Fruit fly (Drosophila melanogaster): ENCODE measurements around the gene thoc6.

thoc6 gene

DNA sequence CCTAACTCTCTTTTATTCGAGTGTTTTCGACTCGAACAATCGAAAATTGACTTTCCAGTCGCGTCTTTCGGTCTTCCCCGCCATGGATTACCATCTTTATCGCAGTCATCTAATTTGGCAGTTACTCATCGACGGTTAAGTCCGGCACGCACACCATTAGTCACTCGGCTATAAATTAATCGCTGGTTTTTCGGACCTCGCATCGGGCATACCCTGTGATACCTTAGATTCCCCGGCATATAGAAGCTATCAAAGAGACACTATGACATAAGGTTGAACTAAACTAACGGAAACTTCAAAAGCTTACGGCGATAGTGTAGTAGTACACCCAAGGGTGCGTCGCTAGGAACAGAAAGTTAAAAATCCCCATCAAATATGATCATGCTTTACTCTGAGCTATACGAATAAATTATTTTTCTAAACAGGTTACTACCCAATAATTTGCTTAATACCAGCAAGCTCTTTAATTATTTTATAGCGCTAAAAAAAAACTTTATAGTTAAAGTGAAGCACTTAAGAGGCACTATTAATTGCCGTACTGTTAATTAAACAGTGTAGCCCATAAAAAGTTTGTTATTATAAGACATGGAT, 14.5 kb downstream of the thoc6 start:
- no peak for TF ChIP-seq h (optimal IDR thresholded peaks at IDR 0.05)
- no peak for TF ChIP-seq Myc (optimal IDR thresholded peaks at IDR 0.05)
- TF ChIP-seq Sin3A (optimal IDR thresholded peaks at IDR 0.05) = no peak
- no peak for TF ChIP-seq ttk (optimal IDR thresholded peaks at IDR 0.05)
- no peak for TF ChIP-seq insv (optimal IDR thresholded peaks at IDR 0.05)
- no peak for TF ChIP-seq psq (optimal IDR thresholded peaks at IDR 0.05)

DNA sequence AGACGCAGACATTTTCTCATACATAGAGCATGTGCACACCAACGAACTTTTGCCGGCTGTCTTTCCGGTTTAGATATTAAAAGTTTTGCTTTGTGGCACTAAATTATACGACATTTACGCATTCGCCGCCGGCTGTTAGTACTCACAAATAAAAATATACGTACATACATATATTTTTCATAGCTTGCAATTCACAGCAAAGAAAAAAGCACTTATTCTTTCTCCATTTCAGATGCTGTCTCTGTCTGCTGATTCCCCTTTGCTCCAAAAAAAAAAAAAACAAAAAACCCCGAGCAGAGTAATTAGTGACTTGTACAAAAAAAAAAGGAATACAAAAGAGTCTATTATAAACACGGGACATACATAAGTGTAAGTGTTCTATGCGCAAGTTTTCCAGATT, 16.2 kb downstream of the thoc6 start, which contains the start of gene CAH2:
CAH2 (plus strand) TSS at position 301 of the 400 bp plus-strand sequence.
- TF ChIP-seq Myc (optimal IDR thresholded peaks at IDR 0.05) = no peak
- no peak for TF ChIP-seq h (optimal IDR thresholded peaks at IDR 0.05)
- no peak for TF ChIP-seq ttk (optimal IDR thresholded peaks at IDR 0.05)
- TF ChIP-seq Sin3A (optimal IDR thresholded peaks at IDR 0.05) = no peak
- no peak for TF ChIP-seq psq (optimal IDR thresholded peaks at IDR 0.05)
- no peak for TF ChIP-seq insv (optimal IDR thresholded peaks at IDR 0.05)

- TF ChIP-seq ttk (optimal IDR thresholded peaks at IDR 0.05) (no peak), Sin3A (optimal IDR thresholded peaks at IDR 0.05) (no peak), psq (optimal IDR thresholded peaks at IDR 0.05) (no peak), h (optimal IDR thresholded peaks at IDR 0.05) (no peak), insv (optimal IDR thresholded peaks at IDR 0.05) (no peak), Myc (optimal IDR thresholded peaks at IDR 0.05) (no peak)
These were observed 18.1 kb downstream of the thoc6 start, which contains the start of gene Rh7 for dm6 chr3L:12175382-12175781. Rh7 (minus strand) TSS chr3L:12175482.

dm6 chr3L:12163693-12164092, 29.8 kb downstream of the thoc6 start, which contains the start of gene CG9760:
CG9760 (minus strand) TSS chr3L:12163735.
- TF ChIP-seq Myc (optimal IDR thresholded peaks at IDR 0.05) (no peak), ttk (optimal IDR thresholded peaks at IDR 0.05) (no peak), insv (optimal IDR thresholded peaks at IDR 0.05) (no peak), psq (optimal IDR thresholded peaks at IDR 0.05) (no peak), Sin3A (optimal IDR thresholded peaks at IDR 0.05) (no peak), h (optimal IDR thresholded peaks at IDR 0.05) (no peak)

DNA sequence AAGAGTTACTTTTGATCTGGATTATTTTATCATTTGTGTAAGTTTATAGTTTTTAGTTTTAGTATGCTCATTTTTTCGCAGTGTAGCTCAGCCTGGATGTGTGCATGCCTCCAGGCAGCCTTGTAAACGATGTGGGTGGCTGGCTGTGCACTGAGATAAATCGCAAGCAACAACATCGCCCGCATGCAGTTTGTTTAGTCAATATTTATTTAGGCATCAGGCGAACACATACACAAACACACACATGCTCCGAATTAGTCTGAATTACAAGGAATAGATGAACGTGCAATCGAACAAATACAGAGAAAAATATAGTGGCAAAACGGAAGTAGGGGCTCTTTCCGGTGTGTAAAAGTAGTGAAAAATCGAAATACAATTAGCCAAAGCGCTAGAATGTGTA, 30.4 kb downstream of the thoc6 start:
- TF ChIP-seq Myc (optimal IDR thresholded peaks at IDR 0.05) (no peak), insv (optimal IDR thresholded peaks at IDR 0.05) (no peak), ttk (optimal IDR thresholded peaks at IDR 0.05) (no peak), psq (optimal IDR thresholded peaks at IDR 0.05) (no peak), h (optimal IDR thresholded peaks at IDR 0.05) (no peak)

- no peak for TF ChIP-seq Myc (optimal IDR thresholded peaks at IDR 0.05)
- no peak for TF ChIP-seq Sin3A (optimal IDR thresholded peaks at IDR 0.05)
- no peak for TF ChIP-seq h (optimal IDR thresholded peaks at IDR 0.05)
- no peak for TF ChIP-seq insv (optimal IDR thresholded peaks at IDR 0.05)
- TF ChIP-seq ttk (optimal IDR thresholded peaks at IDR 0.05) = no peak
These were observed 31.3 kb downstream of the thoc6 start for dm6 chr3L:12162156-12162682.

dm6 chr3L:12149024-12149423, 44.5 kb downstream of the thoc6 start, which contains the start of gene CG32099:
CG32099 (plus strand) TSS chr3L:12149273.
- TF ChIP-seq ttk (optimal IDR thresholded peaks at IDR 0.05) (no peak), Myc (optimal IDR thresholded peaks at IDR 0.05) (no peak), h (optimal IDR thresholded peaks at IDR 0.05) (no peak), psq (optimal IDR thresholded peaks at IDR 0.05) (no peak), Sin3A (optimal IDR thresholded peaks at IDR 0.05) (no peak), insv (optimal IDR thresholded peaks at IDR 0.05) (no peak)

DNA sequence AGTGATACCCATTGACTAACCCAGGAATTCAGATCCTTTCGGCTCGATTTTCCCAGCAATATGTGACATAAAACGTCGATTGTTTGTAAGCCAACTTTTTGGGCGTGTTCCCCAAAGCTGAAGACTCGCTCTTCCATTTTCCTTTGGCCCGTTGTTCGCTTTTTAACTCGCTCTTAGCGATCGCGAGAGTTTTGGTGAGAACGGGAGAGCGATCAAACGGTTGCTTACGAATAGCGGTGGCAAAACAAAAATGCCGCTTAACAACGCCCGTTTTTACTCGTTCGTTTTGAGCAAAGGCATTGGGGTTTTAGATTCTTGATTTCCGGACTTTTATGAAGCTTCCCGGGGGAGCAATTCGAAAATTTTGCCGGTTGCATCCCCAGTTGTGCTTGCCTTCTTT, 46.5 kb downstream of the thoc6 start:
- no peak for TF ChIP-seq Myc (optimal IDR thresholded peaks at IDR 0.05)

- TF ChIP-seq psq (optimal IDR thresholded peaks at IDR 0.05) (no peak), Sin3A (optimal IDR thresholded peaks at IDR 0.05) (no peak), Myc (optimal IDR thresholded peaks at IDR 0.05) (no peak), ttk (optimal IDR thresholded peaks at IDR 0.05) (no peak), h (optimal IDR thresholded peaks at IDR 0.05) (no peak), insv (optimal IDR thresholded peaks at IDR 0.05) (no peak)
These were observed 47.5 kb downstream of the thoc6 start, which contains the start of the genes eIF3l and Nrx-IV for dm6 chr3L:12145709-12146694. eIF3l (minus strand) TSS chr3L:12146097. Nrx-IV (plus strand) TSS chr3L:12146519.

Data from Kc167 (cell line).